Fruit fly (Drosophila melanogaster) whole organism, embryonic: ENCODE data around the gene CG9702.
A peak's percentile ranks its signal among the peaks of the same experiment; 100 is the strongest.

ENCODE experiments used
- Adf1 ChIP-seq: fragments of 200-800 bp; sonication (Bioruptor generic); IDR thresholded peaks from 2 replicates; pipeline ENCODE4 v1.3.6; 2022; ENCODE audit warnings: missing biosample characterization, missing genetic modification characterization
- Bdp1 ChIP-seq: fragments of 200-800 bp; sonication (Bioruptor generic); optimal IDR thresholded peaks from 3 replicates; lab custom pipeline; 2016; ENCODE audit warnings: missing biosample characterization, missing genetic modification characterization
- CG10543 ChIP-seq: fragments of 200-800 bp; sonication (Bioruptor generic); optimal IDR thresholded peaks from 3 replicates; lab custom pipeline; 2017; ENCODE audit warnings: missing biosample characterization, mild to moderate bottlenecking, missing genetic modification characterization, moderate library complexity
- CG12942 ChIP-seq: fragments of 200-800 bp; sonication (Bioruptor generic); optimal IDR thresholded peaks from 3 replicates; lab custom pipeline; 2016; ENCODE audit warnings: missing biosample characterization, missing genetic modification characterization
- CG13123 ChIP-seq: fragments of 200-800 bp; sonication (Bioruptor generic); optimal IDR thresholded peaks from 2 replicates; lab custom pipeline; 2016; ENCODE audit warnings: missing biosample characterization, missing genetic modification characterization
- CG13287 ChIP-seq: fragments of 200-800 bp; sonication (Bioruptor generic); IDR thresholded peaks from 2 replicates; pipeline ENCODE4 v1.3.6; 2022; ENCODE audit warnings: missing biosample characterization, missing genetic modification characterization; ENCODE audit not compliant: partially characterized antibody
- CG17802 ChIP-seq: fragments of 200-800 bp; sonication (Bioruptor generic); optimal IDR thresholded peaks from 2 replicates; lab custom pipeline; 2018; ENCODE audit warnings: missing biosample characterization, mild to moderate bottlenecking, missing genetic modification characterization, moderate library complexity
- CG3065 ChIP-seq: fragments of 200-800 bp; sonication (Bioruptor generic); optimal IDR thresholded peaks from 2 replicates; lab custom pipeline; 2016; ENCODE audit warnings: missing biosample characterization, missing genetic modification characterization
- CG34422 ChIP-seq: fragments of 200-800 bp; sonication (Bioruptor generic); IDR thresholded peaks from 3 replicates; pipeline ENCODE4 v1.3.6; 2022; ENCODE audit warnings: missing biosample characterization, missing genetic modification characterization
- CG4424 ChIP-seq: fragments of 200-800 bp; sonication (Bioruptor generic); optimal IDR thresholded peaks from 3 replicates; lab custom pipeline; 2016; ENCODE audit warnings: missing biosample characterization, missing genetic modification characterization
- CG6654 ChIP-seq: fragments of 200-800 bp; sonication (Bioruptor generic); optimal IDR thresholded peaks from 2 replicates; lab custom pipeline; 2017; ENCODE audit warnings: missing biosample characterization, mild to moderate bottlenecking, missing genetic modification characterization
- CG6854 ChIP-seq: fragments of 200-800 bp; sonication (Bioruptor generic); optimal IDR thresholded peaks from 3 replicates; lab custom pipeline; 2017; ENCODE audit warnings: missing biosample characterization, mild to moderate bottlenecking, missing genetic modification characterization
- CG8359 ChIP-seq: fragments of 200-800 bp; sonication (Bioruptor generic); optimal IDR thresholded peaks from 2 replicates; lab custom pipeline; 2017; ENCODE audit warnings: missing biosample characterization, mild to moderate bottlenecking, missing genetic modification characterization, borderline replicate concordance
- Dad ChIP-seq: fragments of 200-800 bp; sonication (Bioruptor generic); optimal IDR thresholded peaks from 3 replicates; lab custom pipeline; 2016; ENCODE audit warnings: missing biosample characterization, missing genetic modification characterization
- E2f2 ChIP-seq: fragments of 200-800 bp; sonication (Bioruptor generic); IDR thresholded peaks from 2 replicates; pipeline ENCODE4 v1.3.6; 2022; ENCODE audit warnings: missing biosample characterization, missing genetic modification characterization
- Ets97D ChIP-seq: fragments of 200-800 bp; sonication (Bioruptor generic); optimal IDR thresholded peaks from 3 replicates; lab custom pipeline; 2016; ENCODE audit warnings: missing biosample characterization, missing genetic modification characterization
- Fer1 ChIP-seq: fragments of 200-800 bp; sonication (Bioruptor generic); optimal IDR thresholded peaks from 2 replicates; lab custom pipeline; 2017; ENCODE audit warnings: missing biosample characterization, mild to moderate bottlenecking, missing genetic modification characterization
- Gsc ChIP-seq: fragments of 200-800 bp; sonication (Bioruptor generic); IDR thresholded peaks from 2 replicates; pipeline ENCODE4 v1.3.6; 2022; ENCODE audit warnings: missing biosample characterization, missing genetic modification characterization
- HLHmδ ChIP-seq: fragments of 200-800 bp; sonication (Bioruptor generic); optimal IDR thresholded peaks from 2 replicates; lab custom pipeline; 2018; ENCODE audit warnings: missing biosample characterization, mild to moderate bottlenecking, missing genetic modification characterization, moderate library complexity
- Kr ChIP-seq: fragments of 200-800 bp; sonication (Bioruptor generic); optimal IDR thresholded peaks from 2 replicates; lab custom pipeline; 2017; ENCODE audit warnings: missing biosample characterization, mild to moderate bottlenecking, missing genetic modification characterization
- MTF-1 ChIP-seq: fragments of 200-800 bp; sonication (Bioruptor generic); optimal IDR thresholded peaks from 2 replicates; lab custom pipeline; 2018; ENCODE audit warnings: missing biosample characterization, mild to moderate bottlenecking, missing genetic modification characterization, borderline replicate concordance
- Nf-YA ChIP-seq: fragments of 200-800 bp; sonication (Bioruptor generic); IDR thresholded peaks from 2 replicates; pipeline ENCODE4 v1.3.6; 2022; ENCODE audit warnings: missing biosample characterization, missing genetic modification characterization
- PHDP ChIP-seq: fragments of 200-800 bp; sonication (Bioruptor generic); optimal IDR thresholded peaks from 3 replicates; lab custom pipeline; 2018; ENCODE audit warnings: missing biosample characterization, mild to moderate bottlenecking, missing genetic modification characterization, moderate library complexity
- Pdp1 ChIP-seq, 2 experiments: fragments of 200-800 bp; sonication (Bioruptor generic); optimal IDR thresholded peaks; 3 replicates each; lab custom pipeline; 2016; ENCODE audit warnings: missing biosample characterization in 2 of 2, missing genetic modification characterization in 2 of 2, mild to moderate bottlenecking in 1 of 2, moderate library complexity in 1 of 2
- Taf1 ChIP-seq: fragments of 200-800 bp; sonication (Bioruptor generic); IDR thresholded peaks from 2 replicates; pipeline ENCODE4 v1.3.6; 2022; ENCODE audit warnings: missing biosample characterization, missing genetic modification characterization
- Trl ChIP-seq, 3 experiments: fragments of >200 bp in 2 of 3; fragments of 200-800 bp in 1 of 3; sonication (Bioruptor generic) in 1 of 3; optimal IDR thresholded peaks; 2 replicates in 1 of 3; 3 replicates in 2 of 3; lab custom pipeline; 2016 to 2017; ENCODE audit warnings: missing biosample characterization in 1 of 3, missing genetic modification characterization in 1 of 3
- al ChIP-seq: fragments of 200-800 bp; sonication (Bioruptor generic); IDR thresholded peaks from 2 replicates; pipeline ENCODE4 v1.3.6; 2022; ENCODE audit warnings: missing biosample characterization, missing genetic modification characterization
- ash1 ChIP-seq: fragments of 200-800 bp; sonication (Bioruptor generic); optimal IDR thresholded peaks from 2 replicates; lab custom pipeline; 2018; ENCODE audit warnings: missing biosample characterization, mild to moderate bottlenecking, missing genetic modification characterization
- ato ChIP-seq: fragments of 200-800 bp; sonication (Bioruptor generic); IDR thresholded peaks from 2 replicates; pipeline ENCODE4 v1.3.6; 2022; ENCODE audit warnings: missing biosample characterization, missing genetic modification characterization; ENCODE audit not compliant: partially characterized antibody
- bsh ChIP-seq, 2 experiments: fragments of 200-800 bp; sonication (Bioruptor generic); optimal IDR thresholded peaks; 2 replicates each; lab custom pipeline; 2017 to 2018; ENCODE audit warnings: mild to moderate bottlenecking in 2 of 2, missing biosample characterization in 2 of 2, missing genetic modification characterization in 2 of 2, moderate library complexity in 1 of 2
- crc ChIP-seq: fragments of 200-800 bp; sonication (Bioruptor generic); optimal IDR thresholded peaks from 2 replicates; lab custom pipeline; 2016; ENCODE audit warnings: missing biosample characterization, missing genetic modification characterization
- danr ChIP-seq: fragments of 200-800 bp; sonication (Bioruptor generic); IDR thresholded peaks from 2 replicates; pipeline ENCODE4 v1.3.6; 2022; ENCODE audit warnings: missing biosample characterization, missing genetic modification characterization
- gcm ChIP-seq: fragments of 200-800 bp; sonication (Bioruptor generic); optimal IDR thresholded peaks from 2 replicates; lab custom pipeline; 2019; ENCODE audit warnings: missing biosample characterization, mild to moderate bottlenecking, missing genetic modification characterization, moderate library complexity
- gro ChIP-seq: fragments of 200-800 bp; sonication (Bioruptor generic); optimal IDR thresholded peaks from 2 replicates; lab custom pipeline; 2016; ENCODE audit warnings: missing biosample characterization, missing genetic modification characterization
- jing ChIP-seq: fragments of 200-800 bp; sonication (Bioruptor generic); optimal IDR thresholded peaks from 2 replicates; lab custom pipeline; 2018; ENCODE audit warnings: missing biosample characterization, mild to moderate bottlenecking, missing genetic modification characterization
- lmd ChIP-seq: fragments of 200-800 bp; sonication (Bioruptor generic); IDR thresholded peaks from 2 replicates; pipeline ENCODE4 v1.3.6; 2022; ENCODE audit warnings: missing biosample characterization, missing genetic modification characterization
- nerfin-1 ChIP-seq: fragments of 200-800 bp; sonication (Bioruptor generic); optimal IDR thresholded peaks from 3 replicates; lab custom pipeline; 2019; ENCODE audit warnings: missing biosample characterization, mild to moderate bottlenecking, missing genetic modification characterization, moderate library complexity
- p53 ChIP-seq: fragments of 200-800 bp; sonication (Bioruptor generic); optimal IDR thresholded peaks from 2 replicates; lab custom pipeline; 2016; ENCODE audit warnings: missing biosample characterization, missing genetic modification characterization
- pho ChIP-seq: fragments of 200-800 bp; sonication (Bioruptor generic); optimal IDR thresholded peaks from 2 replicates; lab custom pipeline; 2016; ENCODE audit warnings: missing biosample characterization, missing genetic modification characterization
- phol ChIP-seq: fragments of 200-800 bp; sonication (Bioruptor generic); optimal IDR thresholded peaks from 3 replicates; lab custom pipeline; 2018; ENCODE audit warnings: missing biosample characterization, mild to moderate bottlenecking, missing genetic modification characterization, moderate library complexity
- pita ChIP-seq: fragments of 200-800 bp; sonication (Bioruptor generic); optimal IDR thresholded peaks from 2 replicates; lab custom pipeline; 2017; ENCODE audit warnings: missing biosample characterization, mild to moderate bottlenecking, missing genetic modification characterization
- repo ChIP-seq: fragments of 200-800 bp; sonication (Bioruptor generic); optimal IDR thresholded peaks from 2 replicates; lab custom pipeline; 2016; ENCODE audit warnings: missing biosample characterization, missing genetic modification characterization
- rib ChIP-seq: fragments of 200-800 bp; sonication (Bioruptor generic); IDR thresholded peaks from 2 replicates; pipeline ENCODE4 v1.3.6; 2022; ENCODE audit warnings: missing biosample characterization, missing genetic modification characterization
- row ChIP-seq: fragments of 200-800 bp; sonication (Bioruptor generic); IDR thresholded peaks from 3 replicates; pipeline ENCODE4 v1.3.6; 2022; ENCODE audit warnings: missing biosample characterization, missing genetic modification characterization
- shn ChIP-seq: fragments of 200-800 bp; sonication (Bioruptor generic); optimal IDR thresholded peaks from 3 replicates; lab custom pipeline; 2016; ENCODE audit warnings: missing biosample characterization, missing genetic modification characterization
- tin ChIP-seq: fragments of 200-800 bp; sonication (Bioruptor generic); optimal IDR thresholded peaks from 3 replicates; lab custom pipeline; 2016; ENCODE audit warnings: missing biosample characterization, missing genetic modification characterization
- toy ChIP-seq: fragments of 200-800 bp; sonication (Bioruptor generic); IDR thresholded peaks from 2 replicates; pipeline ENCODE4 v1.3.6; 2022; ENCODE audit warnings: missing biosample characterization, missing genetic modification characterization
- zen ChIP-seq: fragments of 200-800 bp; sonication (Bioruptor generic); optimal IDR thresholded peaks from 3 replicates; lab custom pipeline; 2018; ENCODE audit warnings: missing biosample characterization, mild to moderate bottlenecking, missing genetic modification characterization, moderate library complexity

Gene CG9702

DNA sequence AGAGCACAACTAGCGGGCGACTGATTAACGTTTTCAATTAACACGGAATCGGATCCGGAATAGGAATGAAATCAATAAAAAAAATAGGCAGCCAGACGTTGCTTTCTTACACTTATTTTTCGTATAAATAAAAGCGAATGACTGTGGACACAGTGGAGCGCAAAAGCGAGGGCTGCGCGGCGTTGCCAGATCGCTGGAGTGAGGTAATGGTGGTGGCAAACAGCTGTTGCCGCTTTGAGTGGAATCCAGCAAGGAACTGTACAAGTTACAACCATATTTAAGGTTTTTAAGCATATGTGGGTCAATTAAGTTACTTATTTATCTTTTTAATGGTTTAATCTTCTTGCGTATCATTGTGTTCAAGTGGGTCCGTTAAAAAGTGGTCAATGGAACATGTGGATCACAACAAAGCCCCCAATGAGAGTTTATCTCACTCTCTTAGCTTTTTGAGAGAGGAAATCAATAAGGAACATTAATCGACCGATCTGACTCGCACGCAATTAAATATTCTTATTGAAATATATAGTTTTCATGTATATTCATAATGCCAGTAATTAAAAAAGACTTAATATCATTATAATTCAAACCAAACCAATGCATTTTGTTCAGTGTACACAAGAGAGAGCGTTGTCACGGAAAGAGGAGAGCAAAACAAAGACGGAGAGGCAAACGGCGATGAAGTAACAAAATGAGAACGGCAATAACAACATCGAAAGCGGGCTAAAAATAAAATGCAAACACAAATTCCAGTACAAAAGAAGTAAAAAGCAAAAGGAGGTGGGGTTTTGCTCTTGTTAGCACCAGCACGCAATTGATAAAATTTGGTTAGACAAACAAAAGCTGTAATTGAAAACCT, 21.2 kb downstream of the CG9702 start (continued):
- TF ChIP-seq toy (GFP tag; lab: Robert Waterston, UW) = peak; percentile 87
- TF ChIP-seq Pdp1 (GFP tag; optimal IDR thresholded peaks at IDR 0.05; lab: Kevin White, UChicago) = peak; percentile 89 to 92
- TF ChIP-seq repo (GFP tag; lab: Kevin White, UChicago) = peak; percentile 80
- TF ChIP-seq pita (GFP tag; lab: Kevin White, UChicago) = no peak
- TF ChIP-seq p53 (GFP tag; lab: Kevin White, UChicago) = peak; percentile 66
- TF ChIP-seq Trl (optimal IDR thresholded peaks at IDR 0.05; lab: Kevin White, UChicago) = peak; percentile 81 to 97
- TF ChIP-seq Trl (GFP tag; optimal IDR thresholded peaks at IDR 0.05; lab: Kevin White, UChicago) = peak; percentile 88
- TF ChIP-seq phol (tag; lab: Kevin White, UChicago) = peak; percentile 88
- peak; percentile 80 for TF ChIP-seq zen (tag; lab: Kevin White, UChicago)
- TF ChIP-seq Gsc (GFP tag; lab: Robert Waterston, UW) = no peak
- peak; percentile 96 for TF ChIP-seq CG34422 (GFP tag; lab: Robert Waterston, UW)
- TF ChIP-seq Ets97D (GFP tag; lab: Kevin White, UChicago) = peak; percentile 42
- TF ChIP-seq CG3065 (GFP tag; lab: Kevin White, UChicago) = peak; percentile 58
- peak; percentile 62 for TF ChIP-seq MTF-1 (GFP tag; lab: Kevin White, UChicago)
- peak; percentile 53 for TF ChIP-seq CG8359 (GFP tag; lab: Kevin White, UChicago)
- peak; percentile 76 for TF ChIP-seq CG6654 (GFP tag; lab: Kevin White, UChicago)
- peak; percentile 90 for TF ChIP-seq Nf-YA (GFP tag; lab: Robert Waterston, UW)
- TF ChIP-seq rib (GFP tag; lab: Robert Waterston, UW) = peak; percentile 90
- peak; percentile 71 for TF ChIP-seq CG17802 (tag; lab: Kevin White, UChicago)
- TF ChIP-seq al (GFP tag; lab: Robert Waterston, UW) = peak; percentile 85
- no peak for TF ChIP-seq ato (GFP tag; lab: Robert Waterston, UW)
- peak; percentile 82 for TF ChIP-seq Bdp1
- peak; percentile 85 for TF ChIP-seq CG13123
- TF ChIP-seq row (GFP tag; lab: Robert Waterston, UW) = peak; percentile 94
- peak; percentile 93 for TF ChIP-seq CG4424 (GFP tag; lab: Kevin White, UChicago)
- peak; percentile 82 for TF ChIP-seq CG12942 (GFP tag; lab: Kevin White, UChicago)
- peak; percentile 74 for TF ChIP-seq Adf1 (GFP tag; lab: Robert Waterston, UW)
- TF ChIP-seq PHDP (tag; lab: Kevin White, UChicago) = peak; percentile 92
- no peak for TF ChIP-seq HLHmδ (GFP tag; lab: Kevin White, UChicago)
- TF ChIP-seq CG10543 (GFP tag; lab: Kevin White, UChicago) = peak; percentile 70
- TF ChIP-seq Dad = peak; percentile 86
- peak; percentile 78 for TF ChIP-seq E2f2
- peak; percentile 16 to 92 for TF ChIP-seq bsh (GFP tag; optimal IDR thresholded peaks at IDR 0.05; lab: Kevin White, UChicago)
- peak; percentile 94 for TF ChIP-seq gro
- peak; percentile 90 for TF ChIP-seq CG6854 (GFP tag; lab: Kevin White, UChicago)
- peak; percentile 89 for TF ChIP-seq lmd (GFP tag; lab: Robert Waterston, UW)
- peak; percentile 73 for TF ChIP-seq ash1
- peak; percentile 80 for TF ChIP-seq Taf1
- peak; percentile 91 for TF ChIP-seq tin (GFP tag; lab: Kevin White, UChicago)
- peak; percentile 94 for TF ChIP-seq gcm (GFP tag; lab: Kevin White, UChicago)
- TF ChIP-seq shn (GFP tag; lab: Kevin White, UChicago) = peak; percentile 74
- peak; percentile 76 for TF ChIP-seq nerfin-1
- peak; percentile 93 for TF ChIP-seq Fer1 (GFP tag; lab: Kevin White, UChicago)
- peak; percentile 92 for TF ChIP-seq pho (GFP tag; lab: Kevin White, UChicago)
- peak; percentile 80 for TF ChIP-seq danr (GFP tag; lab: Robert Waterston, UW)
- TF ChIP-seq crc = peak; percentile 85
- peak; percentile 64 for TF ChIP-seq jing (GFP tag; lab: Kevin White, UChicago)
- TF ChIP-seq Kr (GFP tag; lab: Kevin White, UChicago) = no peak
- TF ChIP-seq CG13287 (GFP tag; lab: Robert Waterston, UW) = peak; percentile 38
